Fruit fly (Drosophila melanogaster) whole organism, pupa: Measurements from ENCODE around the gene betaCOP.

ENCODE experiments used
- CG14655 ChIP-seq: fragments of 200-800 bp; sonication (Bioruptor generic); optimal IDR thresholded peaks from 3 replicates; lab custom pipeline; 2017; ENCODE audit warnings: mild to moderate bottlenecking, missing biosample characterization, missing genetic modification reagents, missing genetic modification characterization
- CG34367 ChIP-seq: fragments of 200-800 bp; sonication (Bioruptor generic); optimal IDR thresholded peaks from 2 replicates; lab custom pipeline; 2018; ENCODE audit warnings: missing biosample characterization, mild to moderate bottlenecking, missing genetic modification characterization
- EcR ChIP-seq: fragments of 200-800 bp; sonication (Bioruptor generic); optimal IDR thresholded peaks from 3 replicates; lab custom pipeline; 2019; ENCODE audit warnings: missing biosample characterization, missing genetic modification characterization, mild to moderate bottlenecking, moderate library complexity, missing genetic modification reagents
- gl ChIP-seq: fragments of 200-800 bp; sonication (Bioruptor generic); optimal IDR thresholded peaks from 2 replicates; lab custom pipeline; 2018; ENCODE audit warnings: missing biosample characterization, mild to moderate bottlenecking, missing genetic modification characterization

dm6 chrX:18402564-18402963, 17.5 kb upstream of the betaCOP start:
- TF ChIP-seq CG14655 (GFP tag; lab: Kevin White, UChicago): no peak
- no peak for TF ChIP-seq EcR
- TF ChIP-seq gl (tag; lab: Kevin White, UChicago): no peak
- TF ChIP-seq CG34367 (tag; lab: Kevin White, UChicago): no peak
